Fruit fly (Drosophila melanogaster) whole organism, adult: ENCODE results near the gene opa.
A peak's percentile ranks its signal among the peaks of the same experiment; 100 is the strongest.

Source experiments
- CG11617 ChIP-seq: fragments of 200-800 bp; sonication (Bioruptor generic); optimal IDR thresholded peaks from 2 replicates; lab custom pipeline; 2017; ENCODE audit warnings: mild to moderate bottlenecking, missing biosample characterization, missing genetic modification reagents, missing genetic modification characterization
- CG12768 ChIP-seq: fragments of 200-800 bp; sonication (Bioruptor generic); optimal IDR thresholded peaks from 2 replicates; lab custom pipeline; 2017; ENCODE audit warnings: missing biosample characterization, missing genetic modification characterization, mild to moderate bottlenecking, moderate library complexity, missing genetic modification reagents
- CG14711 ChIP-seq: fragments of 200-800 bp; sonication (Bioruptor generic); optimal IDR thresholded peaks from 2 replicates; lab custom pipeline; 2018; ENCODE audit warnings: missing biosample characterization, mild to moderate bottlenecking, missing genetic modification characterization, moderate library complexity
- CG1620 ChIP-seq: fragments of 200-800 bp; sonication (Bioruptor generic); optimal IDR thresholded peaks from 2 replicates; lab custom pipeline; 2016; ENCODE audit warnings: missing biosample characterization, missing genetic modification characterization
- CG33017 ChIP-seq: fragments of 200-800 bp; sonication (Bioruptor generic); optimal IDR thresholded peaks from 2 replicates; lab custom pipeline; 2018; ENCODE audit warnings: missing biosample characterization, mild to moderate bottlenecking, missing genetic modification characterization, moderate library complexity
- CG5204 ChIP-seq: fragments of 200-800 bp; sonication (Bioruptor generic); optimal IDR thresholded peaks from 2 replicates; lab custom pipeline; 2016; ENCODE audit warnings: missing biosample characterization, missing genetic modification characterization
- CG7045 ChIP-seq: fragments of 200-800 bp; sonication (Bioruptor generic); optimal IDR thresholded peaks from 2 replicates; lab custom pipeline; 2017; ENCODE audit warnings: missing biosample characterization, mild to moderate bottlenecking, missing genetic modification characterization
- CG7101 ChIP-seq: fragments of 200-800 bp; sonication (Bioruptor generic); optimal IDR thresholded peaks from 2 replicates; lab custom pipeline; 2018; ENCODE audit warnings: missing biosample characterization, mild to moderate bottlenecking, missing genetic modification characterization, moderate library complexity
- Clk ChIP-seq: fragments of 200-800 bp; sonication (Bioruptor generic); optimal IDR thresholded peaks from 2 replicates; lab custom pipeline; 2017; ENCODE audit warnings: missing biosample characterization, missing genetic modification characterization
- Crg-1 ChIP-seq: fragments of 200-800 bp; sonication (Bioruptor generic); optimal IDR thresholded peaks from 2 replicates; lab custom pipeline; 2016; ENCODE audit warnings: missing biosample characterization, missing genetic modification characterization
- Hr96 ChIP-seq: fragments of 200-800 bp; sonication (Bioruptor generic); optimal IDR thresholded peaks from 2 replicates; lab custom pipeline; 2016; ENCODE audit warnings: missing biosample characterization, missing genetic modification characterization
- Mnt ChIP-seq: fragments of 200-800 bp; sonication (Bioruptor generic); optimal IDR thresholded peaks from 2 replicates; lab custom pipeline; 2016; ENCODE audit warnings: missing biosample characterization, mild to moderate bottlenecking, missing genetic modification characterization
- bab1 ChIP-seq: fragments of 200-800 bp; sonication (Bioruptor generic); optimal IDR thresholded peaks from 3 replicates; lab custom pipeline; 2019; ENCODE audit warnings: missing biosample characterization, mild to moderate bottlenecking, missing genetic modification characterization, moderate library complexity
- cic ChIP-seq: fragments of 200-800 bp; sonication (Bioruptor generic); optimal IDR thresholded peaks from 2 replicates; lab custom pipeline; 2017; ENCODE audit warnings: missing biosample characterization, mild to moderate bottlenecking, missing genetic modification characterization, moderate library complexity
- cnc ChIP-seq, 2 experiments: fragments of >200 bp; optimal IDR thresholded peaks; 2 replicates each; lab custom pipeline; 2017
- kay ChIP-seq: fragments of 200-800 bp; sonication (Bioruptor generic); peaks from one replicate; lab custom pipeline; 2016; ENCODE audit warnings: missing biosample characterization, missing genetic modification characterization, borderline replicate concordance
- ovo ChIP-seq: fragments of 200-800 bp; sonication (Bioruptor generic); optimal IDR thresholded peaks from 2 replicates; lab custom pipeline; 2016; ENCODE audit warnings: missing biosample characterization, missing genetic modification characterization
- pad ChIP-seq: fragments of 200-800 bp; sonication (Bioruptor generic); optimal IDR thresholded peaks from 3 replicates; lab custom pipeline; 2017; ENCODE audit warnings: missing biosample characterization, missing genetic modification characterization, mild to moderate bottlenecking, moderate library complexity, missing genetic modification reagents
- tj ChIP-seq: fragments of 200-800 bp; sonication (Bioruptor generic); optimal IDR thresholded peaks from 3 replicates; lab custom pipeline; 2017; ENCODE audit warnings: missing biosample characterization, mild to moderate bottlenecking, missing genetic modification characterization, moderate library complexity
- toe ChIP-seq: fragments of 200-800 bp; sonication (Bioruptor generic); optimal IDR thresholded peaks from 2 replicates; lab custom pipeline; 2016; ENCODE audit warnings: missing biosample characterization, missing genetic modification characterization

The opa gene

DNA sequence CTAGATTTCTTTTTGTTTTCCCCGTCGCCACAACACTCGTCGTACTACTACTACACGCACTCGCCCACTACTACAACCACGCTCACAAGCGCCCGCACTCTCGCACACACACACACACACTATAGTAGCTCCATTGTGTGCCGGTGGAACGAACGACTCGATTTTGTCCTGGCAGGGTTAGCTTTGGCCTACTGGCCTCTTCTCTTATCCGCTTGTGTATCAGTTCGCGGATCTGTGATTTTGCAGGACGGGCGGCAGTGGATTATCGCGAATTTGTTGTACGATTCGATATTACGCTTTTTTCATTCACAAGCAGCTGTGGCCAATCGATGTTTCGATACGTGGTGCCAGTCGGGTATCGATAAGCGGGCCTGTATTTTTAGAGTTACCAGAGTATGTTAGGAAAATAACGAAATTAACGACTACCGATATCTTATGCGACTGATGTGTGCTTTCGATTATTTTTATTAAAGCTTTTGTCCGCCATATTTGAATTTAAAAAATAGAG, 31.5 kb upstream of the opa start, which contains the start of gene CG14657:
CG14657 (minus strand) TSS at position 335 of the 508 bp plus-strand sequence.
- TF ChIP-seq CG7045 (GFP tag; lab: Kevin White, UChicago) (no peak), cic (GFP tag; lab: Kevin White, UChicago) (peak; percentile 100), Crg-1 (no peak), Mnt (GFP tag; lab: Kevin White, UChicago) (peak; percentile 62), tj (GFP tag; lab: Kevin White, UChicago) (peak; percentile 15), kay (GFP tag; lab: Kevin White, UChicago) (no peak), Hr96 (GFP tag; lab: Kevin White, UChicago) (no peak), pad (GFP tag; lab: Kevin White, UChicago) (peak; percentile 63), CG12768 (no peak), bab1 (GFP tag; lab: Kevin White, UChicago) (peak; percentile 66)

DNA sequence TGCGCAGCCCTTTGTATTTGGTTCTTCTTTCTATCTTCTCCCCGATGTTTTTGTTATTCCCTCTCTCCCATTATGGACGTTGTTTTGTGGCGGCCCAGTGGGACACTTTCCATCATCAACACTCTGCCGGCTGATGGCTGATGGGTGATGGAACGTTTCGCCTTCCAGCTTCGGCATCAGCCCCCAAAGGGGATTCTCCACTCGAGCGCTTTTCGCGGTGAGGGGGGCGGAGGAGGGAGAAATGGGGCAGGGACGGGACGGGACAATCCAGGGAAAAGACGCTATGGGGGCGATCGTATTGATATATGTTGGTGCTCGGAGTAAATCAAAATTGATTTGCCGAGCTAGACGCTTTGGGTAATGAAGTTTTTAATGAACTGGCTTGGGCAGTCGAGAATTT, 27.4 kb upstream of the opa start:
- TF ChIP-seq CG5204 (GFP tag; lab: Kevin White, UChicago) (no peak), CG7045 (GFP tag; lab: Kevin White, UChicago) (no peak), Mnt (GFP tag; lab: Kevin White, UChicago) (no peak), toe (no peak), pad (GFP tag; lab: Kevin White, UChicago) (no peak), CG7101 (tag; lab: Kevin White, UChicago) (no peak), Clk (GFP tag; lab: Kevin White, UChicago) (no peak), CG12768 (no peak)

DNA sequence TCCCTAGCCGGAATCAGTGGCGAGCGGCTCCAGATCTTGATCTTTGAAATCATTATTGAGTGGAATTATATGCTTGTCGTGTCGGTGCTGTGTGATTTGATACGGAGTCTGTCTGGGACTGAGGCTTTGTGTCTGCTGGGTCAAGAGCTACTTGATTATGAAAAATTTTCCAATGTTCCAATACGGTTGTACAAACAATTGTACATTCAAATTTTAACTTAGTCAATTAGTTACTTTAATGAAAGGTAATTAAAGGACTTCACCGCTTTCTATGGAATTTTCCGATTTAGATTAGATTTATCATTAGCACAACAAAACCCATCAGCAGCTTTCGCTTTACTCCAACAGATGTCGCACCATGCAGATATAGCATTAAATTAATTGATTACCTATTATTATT, 22.2 kb upstream of the opa start, which contains the start of gene CG14658:
CG14658 (minus strand) TSS at position 101 of the 400 bp plus-strand sequence.
- TF ChIP-seq bab1 (GFP tag; lab: Kevin White, UChicago) (no peak), tj (GFP tag; lab: Kevin White, UChicago) (no peak), CG33017 (tag; lab: Kevin White, UChicago) (no peak), Clk (GFP tag; lab: Kevin White, UChicago) (no peak), toe (no peak), Hr96 (GFP tag; lab: Kevin White, UChicago) (no peak), pad (GFP tag; lab: Kevin White, UChicago) (no peak)

DNA sequence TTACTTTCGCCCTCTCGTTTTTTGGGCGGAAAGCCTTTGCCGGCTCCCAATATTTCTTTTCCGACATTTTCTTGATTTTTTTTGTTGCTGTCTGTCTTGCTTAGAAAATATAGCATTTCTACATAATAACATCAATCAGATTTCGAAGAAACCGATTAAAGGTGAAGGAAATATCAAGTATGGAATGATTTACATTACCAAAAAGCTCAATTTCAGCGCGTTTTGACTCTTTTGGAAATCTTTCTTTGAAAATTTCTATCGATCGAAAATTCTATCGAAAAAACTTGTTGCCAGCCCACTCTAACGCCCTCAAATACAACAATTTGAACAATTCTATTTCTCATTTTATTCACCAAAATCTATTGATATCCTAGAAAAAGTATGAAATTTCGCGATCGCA, 21.4 kb upstream of the opa start, which contains the start of gene CG14659:
CG14659 (minus strand) TSS at position 101 of the 400 bp plus-strand sequence.
- TF ChIP-seq ovo (GFP tag; lab: Kevin White, UChicago) (no peak), CG14711 (tag; lab: Kevin White, UChicago) (no peak)

DNA sequence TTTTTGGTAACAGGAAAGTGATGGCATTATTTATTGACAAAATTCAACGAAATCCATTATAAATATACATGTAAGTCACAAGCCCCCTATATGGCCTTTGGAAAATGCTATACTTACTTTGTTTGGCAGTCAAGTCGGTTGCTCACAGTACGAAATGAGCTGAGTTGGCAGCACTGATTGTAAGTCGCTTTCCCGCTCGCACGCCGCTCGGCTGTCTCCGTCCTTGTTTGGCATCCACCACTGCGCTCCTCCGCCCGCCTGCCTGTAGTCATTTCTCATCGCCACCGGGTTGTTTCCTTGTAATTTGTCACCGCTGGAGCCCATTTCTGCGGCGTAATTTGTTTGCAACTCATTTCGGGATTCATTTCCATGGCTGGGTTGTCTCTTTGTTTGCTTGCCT, 19.0 kb upstream of the opa start:
- no peak for TF ChIP-seq bab1 (GFP tag; lab: Kevin White, UChicago)
- TF ChIP-seq CG14711 (tag; lab: Kevin White, UChicago) = no peak
- no peak for TF ChIP-seq CG12768
- no peak for TF ChIP-seq tj (GFP tag; lab: Kevin White, UChicago)
- TF ChIP-seq Crg-1 = no peak
- TF ChIP-seq CG1620 (GFP tag; lab: Kevin White, UChicago) = no peak
- no peak for TF ChIP-seq CG11617 (GFP tag; lab: Kevin White, UChicago)
- no peak for TF ChIP-seq Mnt (GFP tag; lab: Kevin White, UChicago)
- no peak for TF ChIP-seq CG7045 (GFP tag; lab: Kevin White, UChicago)
- no peak for TF ChIP-seq Hr96 (GFP tag; lab: Kevin White, UChicago)
- TF ChIP-seq pad (GFP tag; lab: Kevin White, UChicago) = no peak

DNA sequence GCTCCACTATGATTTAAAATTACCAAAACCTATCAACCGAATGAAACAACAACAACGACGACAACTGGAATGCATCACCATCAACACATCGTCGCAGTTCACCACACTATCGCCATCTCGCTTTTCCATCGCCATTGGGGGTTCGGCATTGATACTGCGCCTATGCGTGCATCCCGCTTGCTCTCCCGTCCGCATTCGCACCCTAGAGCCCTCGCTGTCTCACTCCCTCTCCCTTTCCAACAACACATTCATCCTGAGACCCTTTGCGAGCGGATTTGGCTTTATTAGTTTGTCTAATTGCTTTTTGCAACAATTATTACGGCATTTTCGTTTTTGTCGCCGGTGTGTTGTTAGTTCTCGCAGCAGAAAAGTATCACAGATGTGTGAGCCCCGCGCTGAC, 17.3 kb upstream of the opa start:
- TF ChIP-seq CG7101 (tag; lab: Kevin White, UChicago) = no peak
- no peak for TF ChIP-seq Clk (GFP tag; lab: Kevin White, UChicago)
- TF ChIP-seq Mnt (GFP tag; lab: Kevin White, UChicago) = no peak
- TF ChIP-seq ovo (GFP tag; lab: Kevin White, UChicago) = no peak
- TF ChIP-seq CG5204 (GFP tag; lab: Kevin White, UChicago) = no peak
- no peak for TF ChIP-seq Crg-1

DNA sequence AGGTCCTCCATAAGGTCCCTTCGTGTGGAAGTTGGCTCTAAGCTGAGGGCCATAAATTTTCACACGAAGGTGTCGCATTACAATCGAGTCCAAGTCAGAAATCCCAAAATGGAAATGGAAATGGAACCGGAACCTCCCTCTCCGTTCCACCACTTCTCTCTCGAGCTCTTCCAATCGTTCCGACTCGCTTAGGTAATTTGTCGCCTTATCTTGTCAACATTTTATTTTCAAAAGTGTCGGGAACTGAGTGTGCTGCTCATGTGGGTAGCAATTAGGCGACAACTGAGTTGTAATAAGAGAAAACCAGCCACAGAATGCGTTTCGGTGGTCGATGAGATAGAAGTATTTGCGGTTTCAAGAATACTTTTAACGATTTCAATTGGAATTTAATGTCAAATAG, 11.9 kb upstream of the opa start:
- TF ChIP-seq toe = no peak
- no peak for TF ChIP-seq Clk (GFP tag; lab: Kevin White, UChicago)
- no peak for TF ChIP-seq CG1620 (GFP tag; lab: Kevin White, UChicago)

DNA sequence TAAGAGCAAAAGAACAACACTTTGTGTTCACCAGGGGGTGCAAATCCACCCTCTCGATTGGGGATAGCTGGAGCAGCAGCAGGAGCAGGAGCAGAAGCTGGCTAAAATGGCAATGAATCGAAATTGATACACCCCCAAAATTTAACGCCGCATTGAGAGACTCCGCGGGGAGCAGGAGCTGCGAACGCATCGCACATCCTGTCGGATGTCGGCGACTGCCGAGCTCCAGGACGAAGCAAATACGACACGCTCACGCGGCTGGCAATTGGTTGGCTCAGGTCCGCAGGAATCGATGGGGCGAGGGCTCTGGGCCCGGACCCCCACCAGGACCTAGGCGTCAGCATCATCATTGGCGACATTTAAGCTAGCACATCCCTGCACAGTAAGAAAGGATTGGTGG, 9.7 kb upstream of the opa start:
- TF ChIP-seq bab1 (GFP tag; lab: Kevin White, UChicago) = no peak
- TF ChIP-seq CG14711 (tag; lab: Kevin White, UChicago) = no peak
- TF ChIP-seq pad (GFP tag; lab: Kevin White, UChicago) = no peak
- TF ChIP-seq kay (GFP tag; lab: Kevin White, UChicago) = no peak
- TF ChIP-seq cic (GFP tag; lab: Kevin White, UChicago) = no peak
- TF ChIP-seq CG5204 (GFP tag; lab: Kevin White, UChicago) = no peak
- TF ChIP-seq CG1620 (GFP tag; lab: Kevin White, UChicago) = no peak
- no peak for TF ChIP-seq tj (GFP tag; lab: Kevin White, UChicago)
- TF ChIP-seq CG33017 (tag; lab: Kevin White, UChicago) = no peak
- TF ChIP-seq Crg-1 = no peak
- TF ChIP-seq toe = no peak
- no peak for TF ChIP-seq Mnt (GFP tag; lab: Kevin White, UChicago)
- TF ChIP-seq CG7045 (GFP tag; lab: Kevin White, UChicago) = no peak
- TF ChIP-seq CG12768 = no peak
- TF ChIP-seq CG7101 (tag; lab: Kevin White, UChicago) = no peak
- TF ChIP-seq CG11617 (GFP tag; lab: Kevin White, UChicago) = no peak
- TF ChIP-seq cnc (optimal IDR thresholded peaks at IDR 0.05; lab: Kevin White, UChicago) = no peak
